3 fruit fly cellular contexts compared by ENCODE assay signal in genomic region chr3L:21501172-21501571, dm6.
TF ChIP-seq lines count a peak whose summit lies in the region.

TSS of gene Est-Q (plus strand) at chr3L:21501421.

- TF ChIP-seq CTCF in whole organism, embryonic (GFP tag; optimal IDR thresholded peaks at IDR 0.05; lab: Kevin White, UChicago): no peak

TF ChIP-seq in whole organism, adult, 20 proteins besides CTCF, POLR2A, EP300 and RAD21:
- TF ChIP-seq cic (GFP tag; optimal IDR thresholded peaks at IDR 0.05; lab: Kevin White, UChicago): peak; percentile 96
- TF ChIP-seq Mnt (GFP tag; optimal IDR thresholded peaks at IDR 0.05; lab: Kevin White, UChicago): peak; percentile 87
- no peak for TF ChIP-seq toe (GFP tag; optimal IDR thresholded peaks at IDR 0.05; lab: Kevin White, UChicago)
- TF ChIP-seq CG12768 (GFP tag; optimal IDR thresholded peaks at IDR 0.05; lab: Kevin White, UChicago): peak; percentile 22

TF ChIP-seq in whole organism, embryonic, 481 proteins besides CTCF, POLR2A, EP300 and RAD21:
- TF ChIP-seq ci (GFP tag; IDR thresholded peaks at IDR 0.05; lab: Robert Waterston, UW): no peak
- no peak for TF ChIP-seq az2 (GFP tag; optimal IDR thresholded peaks at IDR 0.05; lab: Kevin White, UChicago)
- peak; percentile 46 for TF ChIP-seq D19B (GFP tag; optimal IDR thresholded peaks at IDR 0.05; lab: Kevin White, UChicago)
- TF ChIP-seq Med (GFP tag; lab: Kevin White, UChicago): no peak
- TF ChIP-seq ara (GFP tag; IDR thresholded peaks at IDR 0.05; lab: Robert Waterston, UW): no peak
- TF ChIP-seq CG7745 (tag; optimal IDR thresholded peaks at IDR 0.05; lab: Kevin White, UChicago): no peak
- no peak for TF ChIP-seq CG17385 (GFP tag; optimal IDR thresholded peaks at IDR 0.05; lab: Kevin White, UChicago)
- no peak for TF ChIP-seq rib (GFP tag; IDR thresholded peaks at IDR 0.05; lab: Robert Waterston, UW)
- TF ChIP-seq CG11723 (GFP tag; optimal IDR thresholded peaks at IDR 0.05; lab: Kevin White, UChicago): no peak
- TF ChIP-seq Elba2 (GFP tag; optimal IDR thresholded peaks at IDR 0.05; lab: Kevin White, UChicago): no peak
- TF ChIP-seq sens (GFP tag; lab: Kevin White, UChicago): peak; percentile 6
- no peak for TF ChIP-seq Antp (GFP tag; optimal IDR thresholded peaks at IDR 0.05; lab: Kevin White, UChicago)
- TF ChIP-seq aop (GFP tag; IDR thresholded peaks at IDR 0.05; lab: Robert Waterston, UW): no peak
- TF ChIP-seq Chrac-16 (GFP tag; optimal IDR thresholded peaks at IDR 0.05; lab: Kevin White, UChicago): no peak
- peak; percentile 26 for TF ChIP-seq sug (tag; optimal IDR thresholded peaks at IDR 0.05; lab: Kevin White, UChicago)
- no peak for TF ChIP-seq HmgD (GFP tag; optimal IDR thresholded peaks at IDR 0.05; lab: Kevin White, UChicago)

TF ChIP-seq in whole organism, prepupa, 60 proteins besides CTCF, POLR2A, EP300 and RAD21:
- TF ChIP-seq svp (GFP tag; lab: Kevin White, UChicago) (no peak), Eip78C (GFP tag; lab: Kevin White, UChicago) (no peak), vri (GFP tag; optimal IDR thresholded peaks at IDR 0.05; lab: Kevin White, UChicago) (peak; percentile 24)
TF ChIP-seq in whole organism, prepupa: peak in this region for 1.
